Worm (Caenorhabditis elegans) whole organism, L1 larva: ENCODE data around the gene F19B10.2.

ENCODE experiments used
- C04F5.9 ChIP-seq: sonication (generic microtip); optimal IDR thresholded peaks from 2 replicates; lab custom pipeline; 2016; ENCODE audit warnings: missing genetic modification characterization, missing compliant biosample characterization
- C34B4.2 ChIP-seq: sonication (generic microtip); optimal IDR thresholded peaks from 2 replicates; lab custom pipeline; 2017; ENCODE audit warnings: mild to moderate bottlenecking, missing genetic modification characterization, missing compliant biosample characterization
- alr-1 ChIP-seq: fragments of 200-800 bp; sonication (Bioruptor generic); optimal IDR thresholded peaks from 2 replicates; lab custom pipeline; 2018; ENCODE audit warnings: borderline replicate concordance, mild to moderate bottlenecking, missing genetic modification characterization, missing compliant biosample characterization
- ceh-63 ChIP-seq: fragments of 200-800 bp; sonication (Bioruptor generic); optimal IDR thresholded peaks from 2 replicates; lab custom pipeline; 2018; ENCODE audit warnings: mild to moderate bottlenecking, missing genetic modification characterization, missing compliant biosample characterization
- ceh-88 ChIP-seq: fragments of 200-800 bp; sonication (Bioruptor generic); IDR thresholded peaks from 2 replicates; pipeline ENCODE4 v1.3.6; 2022; ENCODE audit warnings: missing genetic modification characterization, missing compliant biosample characterization
- ceh-90 ChIP-seq: sonication (generic microtip); optimal IDR thresholded peaks from 2 replicates; lab custom pipeline; 2016; ENCODE audit warnings: missing genetic modification characterization, missing compliant biosample characterization
- ces-1 ChIP-seq: fragments of 150-350 bp; optimal IDR thresholded peaks from 2 replicates; lab custom pipeline; 2014; ENCODE audit warnings: missing biosample characterization, missing genetic modification reagents, missing genetic modification characterization
- dpl-1 ChIP-seq, 3 experiments: fragments of 150-350 bp in 2 of 3; sonication (generic microtip) in 1 of 3; optimal IDR thresholded peaks; 2 replicates each; lab custom pipeline; 2014 to 2017; ENCODE audit warnings: missing biosample characterization in 3 of 3, missing genetic modification characterization in 3 of 3, missing genetic modification reagents in 3 of 3
- dsc-1 ChIP-seq: sonication (generic microtip); optimal IDR thresholded peaks from 2 replicates; lab custom pipeline; 2016; ENCODE audit warnings: mild to moderate bottlenecking, missing genetic modification characterization, missing compliant biosample characterization
- efl-1 ChIP-seq, 4 experiments: fragments of 150-350 bp; optimal IDR thresholded peaks in 3 of 4; peaks in 1 of 4; 1 replicate in 1 of 4; 2 replicates in 3 of 4; lab custom pipeline; 2014; ENCODE audit warnings: missing biosample characterization in 2 of 4, missing genetic modification characterization in 2 of 4, missing genetic modification reagents in 2 of 4
- fkh-10 ChIP-seq: sonication (generic microtip); optimal IDR thresholded peaks from 2 replicates; lab custom pipeline; 2017; ENCODE audit warnings: missing biosample characterization, missing genetic modification reagents, missing genetic modification characterization
- fkh-8 ChIP-seq: sonication (generic microtip); optimal IDR thresholded peaks from 2 replicates; lab custom pipeline; 2016; ENCODE audit warnings: mild to moderate bottlenecking, missing genetic modification characterization, missing compliant biosample characterization
- fos-1 ChIP-seq: fragments of 150-350 bp; optimal IDR thresholded peaks from 2 replicates; lab custom pipeline; 2014; ENCODE audit warnings: missing biosample characterization, missing genetic modification characterization
- hlh-17 ChIP-seq: fragments of 200-800 bp; sonication (Bioruptor generic); optimal IDR thresholded peaks from 2 replicates; lab custom pipeline; 2018; ENCODE audit warnings: missing genetic modification characterization, mild to moderate bottlenecking, missing compliant biosample characterization, moderate library complexity, borderline replicate concordance
- irx-1 ChIP-seq: sonication (generic microtip); optimal IDR thresholded peaks from 2 replicates; lab custom pipeline; 2016; ENCODE audit warnings: missing genetic modification characterization, missing compliant biosample characterization
- jun-1 ChIP-seq: fragments of 150-350 bp; optimal IDR thresholded peaks from 2 replicates; lab custom pipeline; 2014; ENCODE audit warnings: missing biosample characterization, missing genetic modification reagents, missing genetic modification characterization
- lin-13 ChIP-seq: fragments of 150-350 bp; optimal IDR thresholded peaks from 2 replicates; lab custom pipeline; 2014; ENCODE audit warnings: missing biosample characterization, missing genetic modification reagents, missing genetic modification characterization
- lin-14 ChIP-seq: fragments of 200-800 bp; sonication (Bioruptor generic); optimal IDR thresholded peaks from 2 replicates; lab custom pipeline; 2018; ENCODE audit warnings: mild to moderate bottlenecking, missing genetic modification characterization, moderate library complexity, missing compliant biosample characterization
- lsy-2 ChIP-seq, 2 experiments: fragments of 150-350 bp; optimal IDR thresholded peaks; 2 replicates each; lab custom pipeline; 2014; ENCODE audit warnings: missing biosample characterization in 2 of 2, missing genetic modification characterization in 2 of 2
- mab-9 ChIP-seq: fragments of 200-800 bp; sonication (Bioruptor generic); IDR thresholded peaks from 2 replicates; pipeline ENCODE4 v1.3.6; 2022; ENCODE audit warnings: missing genetic modification reagents, missing genetic modification characterization, missing compliant biosample characterization
- nhr-11 ChIP-seq: fragments of 150-350 bp; optimal IDR thresholded peaks from 2 replicates; lab custom pipeline; 2014; ENCODE audit warnings: missing biosample characterization, missing genetic modification characterization
- nhr-47 ChIP-seq: sonication (generic microtip); optimal IDR thresholded peaks from 2 replicates; lab custom pipeline; 2016; ENCODE audit warnings: mild to moderate bottlenecking, missing genetic modification characterization, moderate library complexity, missing compliant biosample characterization
- nhr-76 ChIP-seq: sonication (generic microtip); optimal IDR thresholded peaks from 2 replicates; lab custom pipeline; 2017; ENCODE audit warnings: missing biosample characterization, missing genetic modification characterization
- nhr-85 ChIP-seq: sonication (generic microtip); peaks from one replicate; lab custom pipeline; 2016; ENCODE audit warnings: missing genetic modification characterization, inconsistent platforms, missing compliant biosample characterization
- nhr-90 ChIP-seq: sonication (generic microtip); optimal IDR thresholded peaks from 2 replicates; lab custom pipeline; 2016; ENCODE audit warnings: mild to moderate bottlenecking, missing genetic modification characterization, missing compliant biosample characterization; ENCODE audit not compliant: poor library complexity
- pqm-1 ChIP-seq: sonication (generic microtip); optimal IDR thresholded peaks from 3 replicates; lab custom pipeline; 2017; ENCODE audit warnings: missing biosample characterization, missing genetic modification characterization
- skn-1 ChIP-seq: fragments of 150-350 bp; optimal IDR thresholded peaks from 2 replicates; lab custom pipeline; 2014; ENCODE audit warnings: missing biosample characterization, missing genetic modification characterization
- snu-23 ChIP-seq: sonication (generic microtip); optimal IDR thresholded peaks from 2 replicates; lab custom pipeline; 2016; ENCODE audit warnings: missing genetic modification characterization, missing compliant biosample characterization
- swsn-7 ChIP-seq: sonication (generic microtip); optimal IDR thresholded peaks from 2 replicates; lab custom pipeline; 2016; ENCODE audit warnings: missing genetic modification characterization, missing compliant biosample characterization
- unc-130 ChIP-seq: fragments of 150-350 bp; optimal IDR thresholded peaks from 2 replicates; lab custom pipeline; 2017; ENCODE audit warnings: missing biosample characterization, missing genetic modification characterization, inconsistent platforms
- unc-30 ChIP-seq: sonication (generic microtip); optimal IDR thresholded peaks from 2 replicates; lab custom pipeline; 2017; ENCODE audit warnings: missing biosample characterization, missing genetic modification characterization
- vab-15 ChIP-seq: sonication (generic microtip); optimal IDR thresholded peaks from 2 replicates; lab custom pipeline; 2017; ENCODE audit warnings: missing genotype, mild to moderate bottlenecking, missing genetic modification characterization, missing compliant biosample characterization
- ztf-11 ChIP-seq, 2 experiments: sonication (generic microtip); optimal IDR thresholded peaks; 2 replicates each; lab custom pipeline; 2016 to 2017; ENCODE audit warnings: missing genetic modification characterization in 2 of 2, missing biosample characterization in 1 of 2, missing compliant biosample characterization in 1 of 2

F19B10.2 gene

ce11 chrII:3669315-3669714 is 6.0 kb upstream of the F19B10.2 start, which contains the start of gene srx-97:
Gene srx-97, minus strand, starts transcription at chrII:3669415.
- TF ChIP-seq irx-1 (tag; lab: Kevin White, UChicago): no peak

ce11 chrII:3670956-3671355 is 4.3 kb upstream of the F19B10.2 start, which contains the start of gene srx-98:
Gene srx-98, minus strand, starts transcription at chrII:3671056.
- no peak for TF ChIP-seq swsn-7 (tag; lab: Kevin White, UChicago)
- no peak for TF ChIP-seq unc-30 (tag; lab: Kevin White, UChicago)
- TF ChIP-seq ceh-88 (GFP tag; lab: Robert Waterston, UW): no peak
- no peak for TF ChIP-seq pqm-1 (tag; lab: Kevin White, UChicago)
- no peak for TF ChIP-seq ztf-11 (tag; optimal IDR thresholded peaks at IDR 0.05; lab: Kevin White, UChicago)
- no peak for TF ChIP-seq jun-1 (tag; lab: Kevin White, UChicago)
- no peak for TF ChIP-seq hlh-17 (GFP tag; lab: Kevin White, UChicago)
- no peak for TF ChIP-seq alr-1 (tag; lab: Kevin White, UChicago)
- no peak for TF ChIP-seq nhr-90 (tag; lab: Kevin White, UChicago)
- no peak for TF ChIP-seq vab-15
- no peak for TF ChIP-seq nhr-11 (tag; lab: Kevin White, UChicago)
- TF ChIP-seq nhr-47 (tag; lab: Kevin White, UChicago): no peak
- TF ChIP-seq ces-1: no peak

ce11 chrII:3673493-3673892 is 1.8 kb upstream of the F19B10.2 start, which contains the start of gene sea-1:
Gene sea-1, minus strand, starts transcription at chrII:3673593.
- TF ChIP-seq fkh-8 (tag; lab: Kevin White, UChicago) (no peak), nhr-85 (tag; lab: Kevin White, UChicago) (no peak), dsc-1 (tag; lab: Kevin White, UChicago) (no peak), unc-130 (tag; lab: Kevin White, UChicago) (no peak), C04F5.9 (tag; lab: Kevin White, UChicago) (no peak), ztf-11 (tag; optimal IDR thresholded peaks at IDR 0.05; lab: Kevin White, UChicago) (no peak), C34B4.2 (tag; lab: Kevin White, UChicago) (no peak), snu-23 (GFP tag; lab: Kevin White, UChicago) (no peak), dpl-1 (GFP tag; optimal IDR thresholded peaks at IDR 0.05; lab: Kevin White, UChicago) (no peak), fkh-10 (no peak), mab-9 (no peak), efl-1 (optimal IDR thresholded peaks at IDR 0.05; lab: Kevin White, UChicago) (no peak), efl-1 (GFP tag; optimal IDR thresholded peaks at IDR 0.05 in 1 of 2; lab: Kevin White, UChicago) (no peak), nhr-76 (tag; lab: Kevin White, UChicago) (no peak), unc-30 (tag; lab: Kevin White, UChicago) (no peak), lin-13 (GFP tag; lab: Kevin White, UChicago) (no peak), ceh-63 (GFP tag; lab: Kevin White, UChicago) (no peak), ceh-90 (tag; lab: Kevin White, UChicago) (no peak), lin-14 (no peak), skn-1 (tag; lab: Kevin White, UChicago) (no peak), lsy-2 (tag; optimal IDR thresholded peaks at IDR 0.05; lab: Kevin White, UChicago) (no peak)

- TF ChIP-seq C34B4.2 (tag; lab: Kevin White, UChicago) (no peak), C04F5.9 (tag; lab: Kevin White, UChicago) (no peak)
These were observed 3.7 kb downstream of the F19B10.2 start for ce11 chrII:3678978-3679377.

- no peak for TF ChIP-seq nhr-90 (tag; lab: Kevin White, UChicago)
- TF ChIP-seq fos-1 (tag; lab: Kevin White, UChicago): no peak
These were observed 5.1 kb downstream of the F19B10.2 start for ce11 chrII:3680366-3680765.
